Fruit fly (Drosophila melanogaster) whole organism, prepupa: ENCODE results near the gene CG8173.

Experiments used
- Blimp-1 ChIP-seq: fragments of 200-800 bp; sonication (Bioruptor generic); optimal IDR thresholded peaks from 3 replicates; lab custom pipeline; 2017; ENCODE audit warnings: missing biosample characterization, missing genetic modification characterization, mild to moderate bottlenecking, moderate library complexity, missing genetic modification reagents
- CG10669 ChIP-seq: fragments of 200-800 bp; sonication (Bioruptor generic); optimal IDR thresholded peaks from 3 replicates; lab custom pipeline; 2018; ENCODE audit warnings: missing biosample characterization, mild to moderate bottlenecking, missing genetic modification characterization, moderate library complexity
- CG11902 ChIP-seq: fragments of 200-800 bp; sonication (Bioruptor generic); optimal IDR thresholded peaks from 3 replicates; lab custom pipeline; 2016; ENCODE audit warnings: missing biosample characterization, missing genetic modification characterization
- CG15336 ChIP-seq: fragments of 200-800 bp; sonication (Bioruptor generic); IDR thresholded peaks from 2 replicates; pipeline ENCODE4 v1.3.6; 2022; ENCODE audit warnings: missing biosample characterization, missing genetic modification characterization
- CG1621 ChIP-seq: fragments of 200-800 bp; sonication (Bioruptor generic); optimal IDR thresholded peaks from 3 replicates; lab custom pipeline; 2018; ENCODE audit warnings: missing biosample characterization, mild to moderate bottlenecking, missing genetic modification characterization
- CG16779 ChIP-seq: fragments of 200-800 bp; sonication (Bioruptor generic); optimal IDR thresholded peaks from 3 replicates; lab custom pipeline; 2017; ENCODE audit warnings: missing biosample characterization, mild to moderate bottlenecking, missing genetic modification characterization
- CG3032 ChIP-seq: fragments of 200-800 bp; optimal IDR thresholded peaks from 2 replicates; lab custom pipeline; 2019; ENCODE audit warnings: missing biosample characterization, mild to moderate bottlenecking, missing genetic modification characterization, moderate library complexity
- CG32006 ChIP-seq: fragments of 200-800 bp; sonication (Bioruptor generic); optimal IDR thresholded peaks from 3 replicates; lab custom pipeline; 2017; ENCODE audit warnings: missing biosample characterization, mild to moderate bottlenecking, missing genetic modification characterization
- CG34406 ChIP-seq: fragments of 200-800 bp; sonication (Bioruptor generic); optimal IDR thresholded peaks from 3 replicates; lab custom pipeline; 2016; ENCODE audit warnings: missing biosample characterization, missing genetic modification characterization
- CG3919 ChIP-seq: fragments of 200-800 bp; sonication (Bioruptor generic); optimal IDR thresholded peaks from 3 replicates; lab custom pipeline; 2016; ENCODE audit warnings: missing biosample characterization, missing genetic modification characterization
- CG4318 ChIP-seq: fragments of 200-800 bp; sonication (Bioruptor generic); optimal IDR thresholded peaks from 3 replicates; lab custom pipeline; 2017; ENCODE audit warnings: missing biosample characterization, mild to moderate bottlenecking, missing genetic modification characterization
- CG6163 ChIP-seq: fragments of 200-800 bp; sonication (Bioruptor generic); IDR thresholded peaks from 3 replicates; pipeline ENCODE4 v1.3.6; 2022; ENCODE audit warnings: missing biosample characterization, missing genetic modification characterization
- CG6276 ChIP-seq: fragments of 200-800 bp; sonication (Bioruptor generic); optimal IDR thresholded peaks from 2 replicates; lab custom pipeline; 2017; ENCODE audit warnings: missing biosample characterization, mild to moderate bottlenecking, missing genetic modification characterization
- CG6792 ChIP-seq: fragments of 200-800 bp; sonication (Bioruptor generic); optimal IDR thresholded peaks from 3 replicates; lab custom pipeline; 2016; ENCODE audit warnings: missing biosample characterization, missing genetic modification characterization
- CG6808 ChIP-seq: fragments of 200-800 bp; sonication (Bioruptor generic); optimal IDR thresholded peaks from 3 replicates; lab custom pipeline; 2017; ENCODE audit warnings: missing biosample characterization, missing genetic modification characterization, mild to moderate bottlenecking, moderate library complexity, missing genetic modification reagents
- CG6854 ChIP-seq: fragments of 200-800 bp; sonication (Bioruptor generic); optimal IDR thresholded peaks from 2 replicates; lab custom pipeline; 2017; ENCODE audit warnings: missing biosample characterization, mild to moderate bottlenecking, missing genetic modification characterization
- CG7368 ChIP-seq: fragments of 200-800 bp; sonication (Bioruptor generic); optimal IDR thresholded peaks from 3 replicates; lab custom pipeline; 2016; ENCODE audit warnings: missing biosample characterization, missing genetic modification characterization
- CG8119 ChIP-seq: fragments of 200-800 bp; sonication (Bioruptor generic); IDR thresholded peaks from 3 replicates; pipeline ENCODE4 v1.3.6; 2022; ENCODE audit warnings: missing biosample characterization, missing genetic modification characterization
- CG8632 ChIP-seq: fragments of 200-800 bp; sonication (Bioruptor generic); optimal IDR thresholded peaks from 3 replicates; lab custom pipeline; 2016; ENCODE audit warnings: missing biosample characterization, missing genetic modification characterization
- CG9139 ChIP-seq: fragments of 200-800 bp; sonication (Bioruptor generic); optimal IDR thresholded peaks from 3 replicates; lab custom pipeline; 2017; ENCODE audit warnings: missing biosample characterization, mild to moderate bottlenecking, missing genetic modification characterization
- Eip75B ChIP-seq: fragments of 200-800 bp; sonication (Bioruptor generic); optimal IDR thresholded peaks from 3 replicates; lab custom pipeline; 2016; ENCODE audit warnings: missing biosample characterization, missing genetic modification characterization
- Eip78C ChIP-seq: fragments of 200-800 bp; sonication (Bioruptor generic); peaks from one replicate; lab custom pipeline; 2016; ENCODE audit warnings: missing biosample characterization, missing genetic modification characterization
- Eip93F ChIP-seq: fragments of 200-800 bp; sonication (Bioruptor generic); optimal IDR thresholded peaks from 2 replicates; lab custom pipeline; 2016; ENCODE audit warnings: missing biosample characterization, mild to moderate bottlenecking, missing genetic modification characterization
- Ets21C ChIP-seq: fragments of 200-800 bp; sonication (Bioruptor generic); optimal IDR thresholded peaks from 3 replicates; lab custom pipeline; 2016; ENCODE audit warnings: missing biosample characterization, missing genetic modification characterization
- Ets96B ChIP-seq: fragments of 200-800 bp; optimal IDR thresholded peaks from 2 replicates; lab custom pipeline; 2019; ENCODE audit warnings: missing biosample characterization, mild to moderate bottlenecking, missing genetic modification characterization, moderate library complexity
- Gug ChIP-seq: fragments of 200-800 bp; sonication (Bioruptor generic); IDR thresholded peaks from 2 replicates; pipeline ENCODE4 v1.3.6; 2022; ENCODE audit warnings: missing biosample characterization, missing genetic modification characterization
- Hr38 ChIP-seq: sonication (Bioruptor generic); optimal IDR thresholded peaks from 2 replicates; lab custom pipeline; 2016; ENCODE audit warnings: missing biosample characterization, missing genetic modification characterization
- Hr39 ChIP-seq: fragments of 200-800 bp; sonication (Bioruptor generic); optimal IDR thresholded peaks from 2 replicates; lab custom pipeline; 2016; ENCODE audit warnings: missing biosample characterization, missing genetic modification characterization
- Hr4 ChIP-seq: fragments of 200-800 bp; sonication (Bioruptor generic); optimal IDR thresholded peaks from 3 replicates; lab custom pipeline; 2016; ENCODE audit warnings: missing biosample characterization, missing genetic modification characterization
- Smox ChIP-seq: fragments of 200-800 bp; sonication (Bioruptor generic); optimal IDR thresholded peaks from 3 replicates; lab custom pipeline; 2016; ENCODE audit warnings: missing biosample characterization, missing genetic modification characterization
- Sox14 ChIP-seq: fragments of 200-800 bp; sonication (Bioruptor generic); optimal IDR thresholded peaks from 3 replicates; lab custom pipeline; 2016; ENCODE audit warnings: missing biosample characterization, missing genetic modification characterization
- Sox15 ChIP-seq: fragments of 200-800 bp; sonication (Bioruptor generic); optimal IDR thresholded peaks from 3 replicates; lab custom pipeline; 2016; ENCODE audit warnings: missing biosample characterization, missing genetic modification characterization
- achi ChIP-seq: fragments of 200-800 bp; sonication (Bioruptor generic); optimal IDR thresholded peaks from 3 replicates; lab custom pipeline; 2016; ENCODE audit warnings: missing biosample characterization, missing genetic modification characterization
- acj6 ChIP-seq: fragments of 200-800 bp; sonication (Bioruptor generic); optimal IDR thresholded peaks from 3 replicates; lab custom pipeline; 2016; ENCODE audit warnings: missing biosample characterization, missing genetic modification characterization
- cyc ChIP-seq: fragments of 200-800 bp; sonication (Bioruptor generic); optimal IDR thresholded peaks from 3 replicates; lab custom pipeline; 2016; ENCODE audit warnings: missing biosample characterization, missing genetic modification characterization
- dac ChIP-seq: fragments of 200-800 bp; sonication (Bioruptor generic); optimal IDR thresholded peaks from 2 replicates; lab custom pipeline; 2017; ENCODE audit warnings: missing biosample characterization, mild to moderate bottlenecking, missing genetic modification characterization
- esn ChIP-seq: fragments of 200-800 bp; sonication (Bioruptor generic); optimal IDR thresholded peaks from 2 replicates; lab custom pipeline; 2016; ENCODE audit warnings: missing biosample characterization, mild to moderate bottlenecking, missing genetic modification characterization, moderate library complexity
- fd59A ChIP-seq: fragments of 200-800 bp; sonication (Bioruptor generic); optimal IDR thresholded peaks from 2 replicates; lab custom pipeline; 2017; ENCODE audit warnings: missing biosample characterization, mild to moderate bottlenecking, missing genetic modification characterization, missing genetic modification reagents
- fkh ChIP-seq: fragments of 200-800 bp; sonication (Bioruptor generic); optimal IDR thresholded peaks from 3 replicates; lab custom pipeline; 2017; ENCODE audit warnings: missing biosample characterization, mild to moderate bottlenecking, missing genetic modification characterization, moderate library complexity
- lz ChIP-seq: fragments of 200-800 bp; sonication (Bioruptor generic); optimal IDR thresholded peaks from 3 replicates; lab custom pipeline; 2016; ENCODE audit warnings: missing biosample characterization, missing genetic modification characterization
- salr ChIP-seq, 2 experiments: fragments of 200-800 bp; sonication (Bioruptor generic); optimal IDR thresholded peaks; 3 replicates each; lab custom pipeline; 2016 to 2018; ENCODE audit warnings: missing biosample characterization in 2 of 2, missing genetic modification characterization in 2 of 2, mild to moderate bottlenecking in 1 of 2
- spab ChIP-seq: fragments of 200-800 bp; sonication (Bioruptor generic); optimal IDR thresholded peaks from 2 replicates; lab custom pipeline; 2017; ENCODE audit warnings: missing biosample characterization, mild to moderate bottlenecking, missing genetic modification characterization, missing genetic modification reagents
- ss ChIP-seq, 2 experiments: fragments of 200-800 bp; sonication (Bioruptor generic); optimal IDR thresholded peaks; 2 replicates in 1 of 2; 3 replicates in 1 of 2; lab custom pipeline; 2017 to 2018; ENCODE audit warnings: mild to moderate bottlenecking in 2 of 2, missing biosample characterization in 2 of 2, missing genetic modification characterization in 2 of 2, moderate library complexity in 1 of 2
- svp ChIP-seq: fragments of 200-800 bp; sonication (Bioruptor generic); peaks from one replicate; lab custom pipeline; 2016; ENCODE audit warnings: missing biosample characterization, missing genetic modification characterization
- topi ChIP-seq: fragments of 200-800 bp; sonication (Bioruptor generic); optimal IDR thresholded peaks from 3 replicates; lab custom pipeline; 2016; ENCODE audit warnings: missing biosample characterization, missing genetic modification characterization

CG8173 gene

DNA sequence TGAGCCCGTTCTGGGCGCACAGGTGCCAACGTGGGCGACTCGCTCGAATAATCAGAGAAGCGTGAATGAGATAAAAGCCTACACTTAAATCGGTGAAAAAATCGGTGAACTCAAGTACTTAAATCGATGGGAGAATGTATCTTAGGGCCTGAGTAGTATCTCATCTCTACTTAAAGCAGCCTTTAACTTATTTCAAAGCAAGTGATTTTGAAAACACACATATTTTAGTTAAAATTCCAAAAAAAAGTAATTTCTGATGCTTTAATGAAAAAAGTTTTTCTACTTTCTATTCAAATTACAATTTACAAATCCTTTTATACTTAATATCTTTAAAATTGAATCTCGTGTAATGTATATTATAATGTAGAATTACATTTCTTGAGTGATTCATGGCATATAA, 23.2 kb upstream of the CG8173 start (continued):
- no peak for TF ChIP-seq spab (GFP tag; lab: Kevin White, UChicago)
- TF ChIP-seq CG7368 = no peak
- TF ChIP-seq dac = no peak
- no peak for TF ChIP-seq Gug (GFP tag; lab: Robert Waterston, UW)
- TF ChIP-seq CG1621 = no peak
- TF ChIP-seq Sox15 = no peak
- TF ChIP-seq salr (GFP tag; optimal IDR thresholded peaks at IDR 0.05; lab: Kevin White, UChicago) = peak in 1 of 2 experiments; percentile 39
- no peak for TF ChIP-seq achi (GFP tag; lab: Kevin White, UChicago)
- TF ChIP-seq Blimp-1 (GFP tag; lab: Kevin White, UChicago) = no peak
- peak; percentile 31 for TF ChIP-seq svp (GFP tag; lab: Kevin White, UChicago)
- no peak for TF ChIP-seq CG34406 (GFP tag; lab: Kevin White, UChicago)
- no peak for TF ChIP-seq CG6808 (GFP tag; lab: Kevin White, UChicago)
- no peak for TF ChIP-seq CG11902
- TF ChIP-seq CG6276 = peak; percentile 18
- TF ChIP-seq Hr39 (GFP tag; lab: Kevin White, UChicago) = no peak
- TF ChIP-seq esn (GFP tag; lab: Kevin White, UChicago) = no peak
- TF ChIP-seq Eip75B (GFP tag; lab: Kevin White, UChicago) = no peak

DNA sequence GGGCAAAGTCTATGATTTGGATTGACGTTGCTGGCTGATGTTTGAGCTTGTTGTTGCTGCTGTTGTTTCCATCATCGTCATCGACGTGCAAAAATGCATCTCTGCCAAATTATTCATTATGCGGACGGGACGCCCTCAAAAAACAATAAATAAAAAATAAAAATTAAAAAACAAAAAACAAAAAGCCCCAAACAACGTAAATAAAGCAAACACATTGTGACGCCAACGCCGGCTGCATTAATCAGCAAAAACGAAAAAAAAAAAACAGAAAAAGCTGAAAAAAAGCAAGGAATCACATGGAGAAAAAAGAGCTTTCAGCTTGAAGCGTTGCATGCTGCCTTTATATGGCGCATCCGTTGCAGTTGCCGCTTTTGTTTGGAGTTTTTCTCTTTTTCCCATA, 22.6 kb upstream of the CG8173 start:
- peak; percentile 40 for TF ChIP-seq CG9139 (GFP tag; lab: Kevin White, UChicago)
- peak; percentile 39 for TF ChIP-seq CG6808 (GFP tag; lab: Kevin White, UChicago)
- TF ChIP-seq svp (GFP tag; lab: Kevin White, UChicago) = peak; percentile 47
- peak; percentile 30 for TF ChIP-seq topi
- TF ChIP-seq Sox14 (GFP tag; lab: Kevin White, UChicago) = peak; percentile 6
- no peak for TF ChIP-seq CG7368
- TF ChIP-seq Ets21C (GFP tag; lab: Kevin White, UChicago) = no peak
- TF ChIP-seq CG32006 (GFP tag; lab: Kevin White, UChicago) = no peak
- TF ChIP-seq CG3919 = no peak
- TF ChIP-seq cyc (GFP tag; lab: Kevin White, UChicago) = no peak
- TF ChIP-seq CG8632 (GFP tag; lab: Kevin White, UChicago) = no peak
- TF ChIP-seq achi (GFP tag; lab: Kevin White, UChicago) = no peak
- TF ChIP-seq CG6163 (GFP tag; lab: Robert Waterston, UW) = peak; percentile 60; the same call in 2 of the 3 replicates
- no peak for TF ChIP-seq Hr39 (GFP tag; lab: Kevin White, UChicago)
- no peak for TF ChIP-seq CG1621
- peak; percentile 66 for TF ChIP-seq Eip93F
- peak; percentile 47 for TF ChIP-seq CG16779 (tag; lab: Kevin White, UChicago)
- no peak for TF ChIP-seq Hr4 (GFP tag; lab: Kevin White, UChicago)
- 0 out of 2 replicates have a peak, but pooled peaks have one; percentile 21 for TF ChIP-seq CG15336 (GFP tag; lab: Robert Waterston, UW)
- TF ChIP-seq esn (GFP tag; lab: Kevin White, UChicago) = no peak
- no peak for TF ChIP-seq acj6 (GFP tag; lab: Kevin White, UChicago)
- no peak for TF ChIP-seq Ets96B (tag; lab: Kevin White, UChicago)
- TF ChIP-seq Hr38 (GFP tag; lab: Kevin White, UChicago) = no peak
- peak; percentile 26 for TF ChIP-seq Blimp-1 (GFP tag; lab: Kevin White, UChicago)
- peak; percentile 81 for TF ChIP-seq CG6854
- TF ChIP-seq spab (GFP tag; lab: Kevin White, UChicago) = no peak
- TF ChIP-seq Eip78C = peak; percentile 7
- TF ChIP-seq ss (GFP tag; optimal IDR thresholded peaks at IDR 0.05; lab: Kevin White, UChicago) = peak; percentile 29 to 44
- TF ChIP-seq, all 60 proteins: peak for 13

DNA sequence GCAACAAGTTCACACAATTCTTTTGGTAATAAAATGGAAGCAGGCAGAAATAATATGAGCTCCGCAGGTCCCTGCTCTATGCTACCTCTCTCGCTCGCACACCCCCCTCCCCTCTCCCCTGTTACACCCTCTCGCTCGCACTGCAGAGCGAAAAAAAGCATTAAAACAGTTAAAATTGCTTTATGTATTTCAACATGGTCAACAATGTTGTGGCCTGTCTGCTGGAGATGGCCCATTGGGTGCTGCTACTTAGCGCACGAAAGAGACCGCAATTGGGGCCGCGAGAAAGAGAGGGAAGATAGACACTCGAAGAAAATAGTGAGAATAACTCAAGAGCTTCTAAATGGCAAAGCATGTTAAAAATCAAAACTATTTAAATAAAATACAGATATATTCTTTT, 18.9 kb upstream of the CG8173 start:
- no peak for TF ChIP-seq ss (GFP tag; optimal IDR thresholded peaks at IDR 0.05; lab: Kevin White, UChicago)
- no peak for TF ChIP-seq lz (GFP tag; lab: Kevin White, UChicago)
- no peak for TF ChIP-seq CG3032
- no peak for TF ChIP-seq acj6 (GFP tag; lab: Kevin White, UChicago)
- no peak for TF ChIP-seq dac
- TF ChIP-seq CG8119 (GFP tag; lab: Robert Waterston, UW) = 0 out of 3 replicates have a peak, but pooled peaks have one; percentile 27
- no peak for TF ChIP-seq CG6792 (GFP tag; lab: Kevin White, UChicago)
- TF ChIP-seq fd59A (GFP tag; lab: Kevin White, UChicago) = no peak
- TF ChIP-seq CG6163 (GFP tag; lab: Robert Waterston, UW) = peak; percentile 22; the same call in 1 of the 3 replicates
- TF ChIP-seq CG4318 (GFP tag; lab: Kevin White, UChicago) = no peak
- TF ChIP-seq Blimp-1 (GFP tag; lab: Kevin White, UChicago) = no peak
- peak; percentile 12 for TF ChIP-seq spab (GFP tag; lab: Kevin White, UChicago)
- TF ChIP-seq Gug (GFP tag; lab: Robert Waterston, UW) = peak; percentile 23; the same call in 1 of the 2 replicates
- TF ChIP-seq salr (GFP tag; optimal IDR thresholded peaks at IDR 0.05; lab: Kevin White, UChicago) = no peak
- TF ChIP-seq svp (GFP tag; lab: Kevin White, UChicago) = no peak
- peak; percentile 5 for TF ChIP-seq achi (GFP tag; lab: Kevin White, UChicago)
- 0 out of 2 replicates have a peak, but pooled peaks have one; percentile 8 for TF ChIP-seq CG15336 (GFP tag; lab: Robert Waterston, UW)
- TF ChIP-seq fkh (GFP tag; lab: Kevin White, UChicago) = no peak
- no peak for TF ChIP-seq cyc (GFP tag; lab: Kevin White, UChicago)
- TF ChIP-seq Smox (GFP tag; lab: Kevin White, UChicago) = no peak
- peak; percentile 29 for TF ChIP-seq CG32006 (GFP tag; lab: Kevin White, UChicago)
- TF ChIP-seq topi = no peak
- TF ChIP-seq Hr4 (GFP tag; lab: Kevin White, UChicago) = peak; percentile 15
- no peak for TF ChIP-seq CG6854
- TF ChIP-seq CG10669 (GFP tag; lab: Kevin White, UChicago) = peak; percentile 13
- TF ChIP-seq Eip75B (GFP tag; lab: Kevin White, UChicago) = no peak
